Worm (Caenorhabditis elegans): Measurements from ENCODE around the gene C35D10.10.

C35D10.10 gene

ce11 chrIII:4830207-4830606 lies 31.4 kb downstream of the C35D10.10 start, which contains the start of gene nspd-9:
Gene nspd-9, minus strand, starts transcription at chrIII:4830307.
- TF ChIP-seq F13C5.2 (tag; optimal IDR thresholded peaks at IDR 0.05): no peak
- no peak for TF ChIP-seq scrt-1 (GFP tag; IDR thresholded peaks at IDR 0.05)
- TF ChIP-seq ets-7 (tag; optimal IDR thresholded peaks at IDR 0.05): no peak
- no peak for TF ChIP-seq tbx-11 (GFP tag; IDR thresholded peaks at IDR 0.05)
- no peak for TF ChIP-seq hnd-1 (tag; optimal IDR thresholded peaks at IDR 0.05)
- no peak for TF ChIP-seq ceh-13 (GFP tag; optimal IDR thresholded peaks at IDR 0.05)
- TF ChIP-seq ama-1 (optimal IDR thresholded peaks at IDR 0.05): no peak
- no peak for TF ChIP-seq tra-4 (tag; optimal IDR thresholded peaks at IDR 0.05)
- no peak for TF ChIP-seq hmbx-1 (tag; optimal IDR thresholded peaks at IDR 0.05)
- TF ChIP-seq sea-1 (GFP tag; conservative IDR thresholded peaks at IDR 0.05): no peak
- no peak for TF ChIP-seq pes-1 (GFP tag; IDR thresholded peaks at IDR 0.05)
- no peak for TF ChIP-seq tbx-37 (GFP tag; conservative IDR thresholded peaks at IDR 0.05)
- no peak for TF ChIP-seq aly-1 (tag; optimal IDR thresholded peaks at IDR 0.05)
- TF ChIP-seq hmg-4 (GFP tag; optimal IDR thresholded peaks at IDR 0.05): no peak
- no peak for TF ChIP-seq ceh-36 (tag; optimal IDR thresholded peaks at IDR 0.05)
- TF ChIP-seq flt-1 (GFP tag; IDR thresholded peaks at IDR 0.05): no peak

ce11 chrIII:4829440-4829839 lies 32.2 kb downstream of the C35D10.10 start, which contains the start of gene F26A1.9:
Gene F26A1.9, minus strand, starts transcription at chrIII:4829540.
- TF ChIP-seq tra-4 (tag; optimal IDR thresholded peaks at IDR 0.05) (no peak), hnd-1 (tag; optimal IDR thresholded peaks at IDR 0.05) (no peak), B0310.2 (tag; optimal IDR thresholded peaks at IDR 0.05) (no peak), F13C5.2 (tag; optimal IDR thresholded peaks at IDR 0.05) (no peak), tbx-11 (GFP tag; IDR thresholded peaks at IDR 0.05) (no peak), hmbx-1 (tag; optimal IDR thresholded peaks at IDR 0.05) (no peak), tbx-37 (GFP tag; conservative IDR thresholded peaks at IDR 0.05) (no peak), pes-1 (GFP tag; IDR thresholded peaks at IDR 0.05) (no peak), ceh-36 (tag; optimal IDR thresholded peaks at IDR 0.05) (no peak), sea-1 (GFP tag; conservative IDR thresholded peaks at IDR 0.05) (no peak), hmg-4 (GFP tag; optimal IDR thresholded peaks at IDR 0.05) (no peak), flt-1 (GFP tag; IDR thresholded peaks at IDR 0.05) (no peak), ceh-13 (GFP tag; optimal IDR thresholded peaks at IDR 0.05) (no peak), ets-7 (tag; optimal IDR thresholded peaks at IDR 0.05) (no peak), ama-1 (optimal IDR thresholded peaks at IDR 0.05) (no peak), aly-1 (tag; optimal IDR thresholded peaks at IDR 0.05) (no peak), scrt-1 (GFP tag; IDR thresholded peaks at IDR 0.05) (no peak)

ce11 chrIII:4826606-4827005 lies 35.0 kb downstream of the C35D10.10 start, which contains the start of gene F26A1.3:
Gene F26A1.3, plus strand, starts transcription at chrIII:4826906.
- TF ChIP-seq sea-1 (GFP tag; conservative IDR thresholded peaks at IDR 0.05) (no peak), aly-1 (tag; optimal IDR thresholded peaks at IDR 0.05) (no peak), tra-4 (tag; optimal IDR thresholded peaks at IDR 0.05) (no peak), tbx-11 (GFP tag; IDR thresholded peaks at IDR 0.05) (no peak), pes-1 (GFP tag; IDR thresholded peaks at IDR 0.05) (no peak), hmbx-1 (tag; optimal IDR thresholded peaks at IDR 0.05) (no peak), scrt-1 (GFP tag; IDR thresholded peaks at IDR 0.05) (no peak), hmg-4 (GFP tag; optimal IDR thresholded peaks at IDR 0.05) (no peak), tbx-37 (GFP tag; conservative IDR thresholded peaks at IDR 0.05) (no peak), B0310.2 (tag; optimal IDR thresholded peaks at IDR 0.05) (no peak), hnd-1 (tag; optimal IDR thresholded peaks at IDR 0.05) (no peak)

- TF ChIP-seq pes-1 (GFP tag; IDR thresholded peaks at IDR 0.05) (no peak), ama-1 (optimal IDR thresholded peaks at IDR 0.05) (no peak), tbx-37 (GFP tag; conservative IDR thresholded peaks at IDR 0.05) (no peak), B0310.2 (tag; optimal IDR thresholded peaks at IDR 0.05) (no peak), ceh-36 (tag; optimal IDR thresholded peaks at IDR 0.05) (no peak), ets-7 (tag; optimal IDR thresholded peaks at IDR 0.05) (no peak), tbx-11 (GFP tag; IDR thresholded peaks at IDR 0.05) (no peak), tra-4 (tag; optimal IDR thresholded peaks at IDR 0.05) (no peak), sea-1 (GFP tag; conservative IDR thresholded peaks at IDR 0.05) (no peak), hmg-4 (GFP tag; optimal IDR thresholded peaks at IDR 0.05) (no peak), hnd-1 (tag; optimal IDR thresholded peaks at IDR 0.05) (no peak), scrt-1 (GFP tag; IDR thresholded peaks at IDR 0.05) (no peak), flt-1 (GFP tag; IDR thresholded peaks at IDR 0.05) (no peak), F13C5.2 (tag; optimal IDR thresholded peaks at IDR 0.05) (no peak), hmbx-1 (tag; optimal IDR thresholded peaks at IDR 0.05) (no peak), ceh-13 (GFP tag; optimal IDR thresholded peaks at IDR 0.05) (no peak), aly-1 (tag; optimal IDR thresholded peaks at IDR 0.05) (no peak)
Observed at ce11 chrIII:4822140-4822539, 39.5 kb downstream of the C35D10.10 start, which contains the start of gene F26A1.8. Gene F26A1.8, minus strand, starts transcription at chrIII:4822240.

- no peak for TF ChIP-seq ets-7 (tag; optimal IDR thresholded peaks at IDR 0.05)
- no peak for TF ChIP-seq flt-1 (GFP tag; IDR thresholded peaks at IDR 0.05)
- TF ChIP-seq hnd-1 (tag; optimal IDR thresholded peaks at IDR 0.05): no peak
- TF ChIP-seq sea-1 (GFP tag; conservative IDR thresholded peaks at IDR 0.05): no peak
- no peak for TF ChIP-seq aly-1 (tag; optimal IDR thresholded peaks at IDR 0.05)
- TF ChIP-seq ceh-13 (GFP tag; optimal IDR thresholded peaks at IDR 0.05): no peak
- TF ChIP-seq pes-1 (GFP tag; IDR thresholded peaks at IDR 0.05): no peak
- TF ChIP-seq F13C5.2 (tag; optimal IDR thresholded peaks at IDR 0.05): no peak
- TF ChIP-seq scrt-1 (GFP tag; IDR thresholded peaks at IDR 0.05): no peak
- TF ChIP-seq tra-4 (tag; optimal IDR thresholded peaks at IDR 0.05): no peak
- no peak for TF ChIP-seq B0310.2 (tag; optimal IDR thresholded peaks at IDR 0.05)
- no peak for TF ChIP-seq ama-1 (optimal IDR thresholded peaks at IDR 0.05)
- TF ChIP-seq tbx-37 (GFP tag; conservative IDR thresholded peaks at IDR 0.05): no peak
- TF ChIP-seq hmg-4 (GFP tag; optimal IDR thresholded peaks at IDR 0.05): no peak
- no peak for TF ChIP-seq hmbx-1 (tag; optimal IDR thresholded peaks at IDR 0.05)
Observed at ce11 chrIII:4819843-4820242, 41.8 kb downstream of the C35D10.10 start, which contains the start of gene F26A1.7. Gene F26A1.7, minus strand, starts transcription at chrIII:4819943.

- TF ChIP-seq hnd-1 (tag; optimal IDR thresholded peaks at IDR 0.05) (no peak), scrt-1 (GFP tag; IDR thresholded peaks at IDR 0.05) (no peak), sea-1 (GFP tag; conservative IDR thresholded peaks at IDR 0.05) (no peak), ceh-36 (tag; optimal IDR thresholded peaks at IDR 0.05) (no peak)
Observed at ce11 chrIII:4817240-4817639, 44.4 kb downstream of the C35D10.10 start, which contains the start of gene F26A1.4. Gene F26A1.4, plus strand, starts transcription at chrIII:4817540.

- TF ChIP-seq ceh-13 (GFP tag; optimal IDR thresholded peaks at IDR 0.05) (no peak), B0310.2 (tag; optimal IDR thresholded peaks at IDR 0.05) (no peak), pes-1 (GFP tag; IDR thresholded peaks at IDR 0.05) (no peak), ceh-36 (tag; optimal IDR thresholded peaks at IDR 0.05) (no peak)
Observed at ce11 chrIII:4814730-4815129, 46.9 kb downstream of the C35D10.10 start, which contains the start of gene arl-6. Gene arl-6, minus strand, starts transcription at chrIII:4814830.

Measured in whole organism, early embryonic.